Fruit fly (Drosophila melanogaster): Measurements from ENCODE around the gene CG9902.

The CG9902 gene

DNA sequence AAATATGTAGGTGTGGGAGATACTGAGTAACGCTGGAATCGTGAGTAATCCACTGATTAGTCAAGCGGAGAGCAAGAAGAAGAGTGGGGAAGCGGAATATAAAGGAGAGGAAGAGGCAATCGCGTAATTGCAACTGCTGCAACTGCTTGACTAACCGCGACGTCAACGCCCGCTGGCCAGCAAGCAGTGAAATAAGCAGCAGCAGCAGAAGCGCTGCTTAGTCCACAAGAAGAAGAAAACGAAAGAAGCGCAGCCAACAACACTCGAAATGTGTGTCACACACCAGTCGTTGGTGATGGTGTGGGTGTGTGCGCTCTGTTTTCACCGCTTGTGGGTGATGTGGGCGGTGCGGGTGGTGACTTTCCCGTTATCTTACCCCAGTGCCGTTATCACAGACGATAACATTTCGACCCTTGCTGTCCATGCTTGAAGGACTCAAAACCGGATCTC is 5.7 kb upstream of the CG9902 start:
- TF ChIP-seq svp (GFP tag) (peak; percentile 88), CG3032 (tag; optimal IDR thresholded peaks at IDR 0.05) (no peak), Eip93F (GFP tag; optimal IDR thresholded peaks at IDR 0.05) (no peak), eg (GFP tag; IDR thresholded peaks at IDR 0.05) (peak; percentile 12; the same call in 1 of the 3 replicates), Met (GFP tag; optimal IDR thresholded peaks at IDR 0.05) (no peak), Eip75B (GFP tag; optimal IDR thresholded peaks at IDR 0.05) (peak; percentile 35), Gug (GFP tag; IDR thresholded peaks at IDR 0.05) (no peak), CG1621 (tag; optimal IDR thresholded peaks at IDR 0.05) (no peak), fd85E (GFP tag; optimal IDR thresholded peaks at IDR 0.05) (no peak), CG8119 (GFP tag; IDR thresholded peaks at IDR 0.05) (0 out of 3 replicates have a peak, but pooled peaks have one; percentile 23), acj6 (GFP tag; optimal IDR thresholded peaks at IDR 0.05) (no peak), CG6276 (GFP tag; optimal IDR thresholded peaks at IDR 0.05) (no peak), CG6163 (GFP tag; IDR thresholded peaks at IDR 0.05) (peak; percentile 14; the same call in 1 of the 3 replicates), Ets21C (GFP tag; optimal IDR thresholded peaks at IDR 0.05) (no peak), achi (GFP tag; optimal IDR thresholded peaks at IDR 0.05) (no peak), fkh (GFP tag; optimal IDR thresholded peaks at IDR 0.05) (no peak), Sox102F (GFP tag; optimal IDR thresholded peaks at IDR 0.05) (no peak), vri (GFP tag; optimal IDR thresholded peaks at IDR 0.05) (peak; percentile 83), Sox14 (GFP tag; optimal IDR thresholded peaks at IDR 0.05) (no peak), Eip78C (GFP tag) (peak; percentile 45), ss (GFP tag; optimal IDR thresholded peaks at IDR 0.05) (no peak)

- TF ChIP-seq CG3919 (GFP tag; optimal IDR thresholded peaks at IDR 0.05) (peak; percentile 88), lz (GFP tag; optimal IDR thresholded peaks at IDR 0.05) (peak; percentile 77), CG6163 (GFP tag; IDR thresholded peaks at IDR 0.05) (peak; percentile 88), CG11902 (GFP tag; optimal IDR thresholded peaks at IDR 0.05) (peak; percentile 58), CG11762 (GFP tag; optimal IDR thresholded peaks at IDR 0.05; ENCODE audit: insufficient read depth) (peak; percentile 71), Gug (GFP tag; IDR thresholded peaks at IDR 0.05) (peak; percentile 71), dsx (GFP tag; optimal IDR thresholded peaks at IDR 0.05; ENCODE audit: poor library complexity, severe bottlenecking) (peak; percentile 65), CG32006 (GFP tag; optimal IDR thresholded peaks at IDR 0.05) (peak; percentile 87), OdsH (GFP tag; optimal IDR thresholded peaks at IDR 0.05) (peak; percentile 85), Sox14 (GFP tag; optimal IDR thresholded peaks at IDR 0.05) (peak; percentile 75), CG4318 (GFP tag; optimal IDR thresholded peaks at IDR 0.05) (peak; percentile 69), vri (GFP tag; optimal IDR thresholded peaks at IDR 0.05) (no peak), Sox15 (GFP tag; optimal IDR thresholded peaks at IDR 0.05) (peak; percentile 47), CG9139 (GFP tag; optimal IDR thresholded peaks at IDR 0.05) (no peak), spab (GFP tag; optimal IDR thresholded peaks at IDR 0.05) (no peak), CG8319 (GFP tag; optimal IDR thresholded peaks at IDR 0.05) (peak; percentile 78), CG16779 (tag; optimal IDR thresholded peaks at IDR 0.05) (no peak), achi (GFP tag; optimal IDR thresholded peaks at IDR 0.05) (peak; percentile 78), topi (GFP tag; optimal IDR thresholded peaks at IDR 0.05) (peak; percentile 86), salr (GFP tag; optimal IDR thresholded peaks at IDR 0.05) (no peak), esn (GFP tag; optimal IDR thresholded peaks at IDR 0.05) (peak; percentile 86), CG34406 (GFP tag; optimal IDR thresholded peaks at IDR 0.05) (peak; percentile 84), Sox102F (GFP tag; optimal IDR thresholded peaks at IDR 0.05) (no peak), CG31627 (GFP tag; optimal IDR thresholded peaks at IDR 0.05) (peak; percentile 81), Hr38 (GFP tag; optimal IDR thresholded peaks at IDR 0.05) (no peak), Ets96B (tag; optimal IDR thresholded peaks at IDR 0.05) (peak; percentile 75), net (GFP tag; optimal IDR thresholded peaks at IDR 0.05) (peak; percentile 86), Ets21C (GFP tag; optimal IDR thresholded peaks at IDR 0.05) (peak; percentile 65), dac (GFP tag; optimal IDR thresholded peaks at IDR 0.05) (peak; percentile 64), Smox (GFP tag; optimal IDR thresholded peaks at IDR 0.05) (peak; percentile 82), Met (GFP tag; optimal IDR thresholded peaks at IDR 0.05) (peak; percentile 81), acj6 (GFP tag; optimal IDR thresholded peaks at IDR 0.05) (peak; percentile 79), Hr39 (GFP tag; optimal IDR thresholded peaks at IDR 0.05) (peak; percentile 78), CG6792 (GFP tag; optimal IDR thresholded peaks at IDR 0.05) (peak; percentile 73), CG8632 (GFP tag; optimal IDR thresholded peaks at IDR 0.05) (peak; percentile 79), CG15336 (GFP tag; IDR thresholded peaks at IDR 0.05) (peak; percentile 83), Eip78C (GFP tag) (peak; percentile 93), CG6854 (GFP tag; optimal IDR thresholded peaks at IDR 0.05) (peak; percentile 61), ss (GFP tag; optimal IDR thresholded peaks at IDR 0.05) (no peak), CG6276 (GFP tag; optimal IDR thresholded peaks at IDR 0.05) (no peak), fd85E (GFP tag; optimal IDR thresholded peaks at IDR 0.05) (peak; percentile 62)
These were observed 5.2 kb upstream of the CG9902 start for dm6 chrX:16552567-16552966.

Data from whole organism, prepupa.